Worm (Caenorhabditis elegans) whole organism, dauer: Measurements from ENCODE around the gene ZK550.6.

ENCODE experiments used
- unc-62 ChIP-seq: sonication (generic microtip); optimal IDR thresholded peaks from 2 replicates; lab custom pipeline; 2017; ENCODE audit warnings: missing biosample characterization, missing genetic modification reagents, missing genetic modification characterization

Gene ZK550.6

DNA sequence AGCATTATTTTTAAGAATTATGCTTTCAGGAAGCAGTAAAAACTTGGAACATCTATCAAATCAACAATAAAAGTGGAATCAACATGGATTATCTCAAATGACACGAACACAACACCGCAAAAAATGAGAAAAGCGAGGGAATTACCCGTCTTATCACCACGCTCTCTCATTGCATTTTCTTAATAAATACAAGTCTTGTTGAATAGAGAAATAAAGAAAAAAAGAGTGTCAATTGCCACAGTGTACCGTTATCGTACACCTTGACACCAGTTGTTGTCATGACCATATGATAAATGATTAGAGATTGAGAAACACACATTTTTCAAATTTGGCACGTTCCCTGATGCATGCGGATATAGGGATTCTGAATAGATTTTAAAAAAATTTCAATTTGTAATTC, 1.4 kb upstream of the ZK550.6 start:
- TF ChIP-seq unc-62 (GFP tag; lab: Kevin White, UChicago) = no peak

DNA sequence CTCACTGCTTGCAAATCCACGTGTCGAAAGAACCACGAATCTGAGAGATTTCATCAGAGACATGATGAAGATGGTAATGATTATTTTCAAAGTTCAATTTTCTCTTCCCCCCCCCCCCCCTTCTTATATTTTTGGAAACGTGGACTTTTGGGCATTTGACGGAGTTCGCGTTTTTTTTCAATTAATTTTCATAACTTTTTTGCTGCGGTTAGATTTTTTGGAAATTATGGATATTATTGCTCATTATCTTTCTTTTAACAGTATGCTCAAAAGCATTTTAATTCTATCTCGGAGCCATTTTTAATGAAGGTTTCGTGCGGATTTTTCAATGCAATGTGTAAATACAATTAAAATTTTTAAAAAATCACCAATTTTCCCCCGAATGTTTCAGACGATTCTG, 3.0 kb downstream of the ZK550.6 start, which contains the start of gene phyh-1:
Gene phyh-1 (minus strand): TSS at position 101 of the 400 bp plus-strand sequence.
- no peak for TF ChIP-seq unc-62 (GFP tag; lab: Kevin White, UChicago)

DNA sequence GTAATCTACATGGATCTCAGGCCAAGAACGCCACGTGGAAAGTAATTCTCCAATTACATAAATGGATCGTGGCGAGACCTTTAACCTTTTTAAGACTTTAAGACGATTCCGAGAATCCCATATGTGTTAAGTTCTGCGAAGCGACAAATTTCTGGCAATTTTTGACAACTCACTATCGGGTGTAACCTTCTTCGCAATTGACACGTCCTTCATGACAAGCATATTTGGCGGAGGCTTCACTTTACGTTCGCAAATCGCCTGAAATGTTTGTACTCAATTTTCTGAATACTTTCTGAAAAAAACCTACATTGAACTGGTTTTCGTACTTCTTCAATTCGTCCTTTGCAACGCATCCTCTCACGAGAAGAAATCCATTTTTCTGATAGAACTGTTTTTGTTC, 3.5 kb downstream of the ZK550.6 start:
- no peak for TF ChIP-seq unc-62 (GFP tag; lab: Kevin White, UChicago)

DNA sequence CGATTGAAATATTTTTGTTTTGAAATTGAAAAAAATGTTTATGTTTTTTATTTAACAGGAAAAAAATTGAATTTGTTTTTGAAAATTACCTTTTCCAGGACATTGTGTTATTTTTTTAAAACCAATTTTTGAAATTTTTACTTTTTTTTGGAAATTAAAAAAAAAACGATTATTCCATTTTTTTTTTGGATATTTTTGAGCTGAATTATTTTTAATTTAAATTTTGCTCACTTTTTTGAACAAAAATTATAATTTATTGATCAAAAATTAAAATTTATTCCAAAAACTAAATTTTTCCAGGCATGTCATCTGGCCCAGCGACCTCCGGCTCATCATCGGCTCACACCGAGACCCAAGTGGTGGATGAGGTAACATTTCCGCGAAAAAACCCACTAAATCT, 7.3 kb downstream of the ZK550.6 start, which contains the start of gene gtf-2E1:
Gene gtf-2E1 (plus strand): TSS at position 301 of the 400 bp plus-strand sequence.
- TF ChIP-seq unc-62 (GFP tag; lab: Kevin White, UChicago) = no peak

DNA sequence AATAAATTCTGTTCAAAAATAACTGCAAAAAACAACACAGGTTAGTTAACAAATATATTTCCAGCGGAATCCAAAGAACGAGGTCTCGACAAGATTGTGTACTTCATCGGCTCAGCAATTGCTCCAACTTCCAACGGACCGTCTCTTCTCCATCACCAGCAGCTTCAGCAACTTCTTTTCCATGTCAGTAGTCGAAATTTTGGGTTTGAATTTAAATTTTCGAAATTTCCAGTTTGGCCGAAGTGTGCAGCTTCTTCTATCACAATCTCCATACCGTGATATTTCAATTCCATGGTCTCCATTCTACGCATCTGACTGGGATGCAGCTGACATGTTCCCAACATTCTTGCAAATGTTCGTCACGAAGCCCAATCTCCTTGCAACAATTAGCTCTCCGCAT, 8.8 kb downstream of the ZK550.6 start:
- no peak for TF ChIP-seq unc-62 (GFP tag; lab: Kevin White, UChicago)

DNA sequence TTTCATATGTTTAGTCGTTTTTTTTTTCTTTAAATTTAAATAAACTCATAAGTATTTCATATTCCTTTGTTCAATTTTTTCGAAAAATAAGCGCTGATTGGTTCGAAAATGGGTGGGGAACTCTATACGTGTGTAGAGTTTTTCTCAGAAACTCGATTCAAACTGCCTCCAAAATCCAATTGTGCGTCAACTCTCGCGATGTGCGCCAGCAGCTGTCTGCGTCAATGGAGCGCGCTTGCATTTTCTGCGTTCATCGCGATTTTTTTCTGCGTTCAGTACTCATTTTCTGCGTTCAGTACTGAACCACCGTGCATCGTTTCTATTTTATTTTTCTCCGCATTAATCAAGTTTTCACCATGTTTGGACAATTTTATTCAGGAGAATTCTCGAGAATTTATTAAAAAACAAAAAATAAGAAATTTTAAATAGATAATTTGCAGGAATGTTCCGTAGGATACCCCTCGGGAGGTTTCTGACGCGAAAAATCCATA, 12.5 kb downstream of the ZK550.6 start, which contains the start of gene eelo-2:
Gene eelo-2 (plus strand): TSS at position 441 of the 491 bp plus-strand sequence.
- TF ChIP-seq unc-62 (GFP tag; lab: Kevin White, UChicago) = no peak

DNA sequence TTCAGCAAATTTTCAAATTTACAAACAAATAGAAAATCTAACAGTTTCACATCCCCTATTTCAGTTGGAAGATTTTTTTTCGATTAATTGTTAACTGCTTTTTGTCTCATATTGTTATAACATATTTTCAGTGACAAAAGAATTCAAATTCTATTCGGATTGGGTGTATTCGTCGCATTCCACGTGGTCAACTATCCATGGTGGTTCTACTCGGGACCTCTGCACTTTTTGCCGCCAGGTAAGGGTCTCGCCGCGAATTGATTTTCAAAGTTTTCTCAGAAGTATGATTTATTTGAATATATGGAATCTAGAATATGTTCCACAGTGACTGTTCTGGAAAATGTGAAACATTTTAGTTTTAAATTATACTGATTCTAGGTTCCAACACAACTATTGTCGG, 13.7 kb downstream of the ZK550.6 start:
- TF ChIP-seq unc-62 (GFP tag; lab: Kevin White, UChicago) = no peak

DNA sequence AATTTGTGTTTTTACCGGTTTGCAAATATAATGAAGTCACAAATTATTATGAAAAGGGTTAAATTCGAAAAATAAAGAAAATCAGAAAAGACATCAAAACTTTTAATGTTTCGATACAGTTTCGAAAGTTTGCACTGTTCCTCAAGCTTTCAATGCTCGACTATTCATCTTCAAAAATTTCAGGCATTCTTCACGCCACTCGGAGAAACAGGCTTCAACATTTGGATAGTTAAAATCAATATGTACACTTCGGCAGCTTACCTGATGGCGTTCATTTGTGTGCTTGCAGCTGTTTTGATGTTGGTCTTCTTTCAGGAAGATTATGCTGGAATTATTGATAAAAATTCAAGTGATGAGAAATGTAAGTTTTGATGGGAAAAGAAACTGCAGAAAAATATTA, 15.1 kb downstream of the ZK550.6 start:
- no peak for TF ChIP-seq unc-62 (GFP tag; lab: Kevin White, UChicago)

DNA sequence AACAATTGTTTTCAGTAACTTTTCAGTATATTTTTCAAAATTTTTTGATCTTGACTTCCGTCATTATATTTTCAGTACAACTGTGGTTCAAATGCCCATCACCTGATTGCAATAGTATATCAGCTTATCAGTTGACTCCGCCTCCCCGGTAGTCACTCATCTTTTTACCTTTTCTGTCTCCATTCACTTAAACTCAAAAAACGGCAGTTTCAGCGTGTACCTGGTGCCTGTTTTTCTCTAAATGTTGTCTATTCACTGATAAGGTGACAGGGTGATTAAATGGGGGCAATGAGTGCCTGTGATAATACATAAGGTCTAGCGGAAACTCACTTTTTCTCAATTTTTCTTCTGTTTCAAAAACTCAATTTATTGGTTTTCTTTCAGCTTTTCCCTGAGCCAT, 17.1 kb downstream of the ZK550.6 start, which contains the start of gene ZK550.2:
Gene ZK550.2 (plus strand): TSS at position 385 of the 400 bp plus-strand sequence.
- no peak for TF ChIP-seq unc-62 (GFP tag; lab: Kevin White, UChicago)

DNA sequence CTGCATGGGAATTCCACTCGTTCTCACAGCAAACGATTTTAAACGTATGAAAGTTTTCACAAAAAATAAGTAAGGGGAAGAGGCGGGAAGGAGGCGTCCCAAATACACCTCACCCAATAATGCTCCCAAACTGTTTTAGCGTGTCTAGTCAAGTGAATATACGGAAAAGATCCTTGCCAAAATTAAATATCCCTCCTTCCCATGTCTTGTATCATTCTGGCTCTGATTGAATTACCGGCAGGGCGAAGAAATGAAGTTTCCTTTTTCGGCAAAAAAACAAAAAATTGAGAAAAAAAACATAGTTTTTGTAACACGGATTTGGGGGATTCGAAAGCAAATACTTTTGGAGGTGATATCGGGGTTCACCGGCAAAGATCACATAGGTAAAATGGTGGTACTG, 23.3 kb downstream of the ZK550.6 start:
- TF ChIP-seq unc-62 (GFP tag; lab: Kevin White, UChicago) = no peak

DNA sequence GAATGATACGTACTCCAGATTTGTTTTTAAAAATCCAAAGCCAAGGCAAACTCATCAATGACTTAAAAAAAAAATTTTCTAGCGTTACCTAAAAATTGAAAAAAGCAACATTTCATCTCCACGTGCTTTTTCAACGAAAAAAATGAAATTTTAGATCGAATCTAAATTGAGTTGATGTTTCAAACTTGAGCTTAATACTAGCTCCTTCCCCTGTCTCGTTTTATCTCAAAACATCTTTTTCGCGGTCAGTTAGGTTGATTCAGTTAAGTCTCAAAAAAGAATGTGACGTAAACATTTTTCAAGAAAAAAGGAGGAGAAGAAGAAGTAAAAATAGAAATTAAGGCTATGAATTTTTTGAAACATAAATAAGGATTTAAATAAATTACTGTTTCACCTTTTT, 25.3 kb downstream of the ZK550.6 start:
- no peak for TF ChIP-seq unc-62 (GFP tag; lab: Kevin White, UChicago)

DNA sequence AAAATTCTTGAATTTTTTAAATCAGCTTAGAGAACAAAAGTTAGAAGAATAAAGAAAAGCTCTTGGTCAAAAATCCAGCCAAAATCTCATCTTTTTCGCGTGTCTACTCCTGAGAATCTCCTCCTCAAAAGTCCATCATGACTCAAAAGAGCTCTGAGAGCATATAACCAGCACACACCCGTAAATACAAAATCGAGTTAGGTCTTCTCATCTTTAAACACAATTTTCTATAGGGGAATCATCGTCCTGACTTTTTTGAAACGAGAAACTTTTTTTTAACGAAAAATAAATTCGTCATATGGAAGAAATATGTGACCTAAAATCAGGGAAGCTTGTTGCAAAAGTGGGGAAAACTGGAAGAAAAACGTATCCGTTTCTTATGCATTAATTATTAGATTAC, 28.8 kb downstream of the ZK550.6 start:
- no peak for TF ChIP-seq unc-62 (GFP tag; lab: Kevin White, UChicago)

DNA sequence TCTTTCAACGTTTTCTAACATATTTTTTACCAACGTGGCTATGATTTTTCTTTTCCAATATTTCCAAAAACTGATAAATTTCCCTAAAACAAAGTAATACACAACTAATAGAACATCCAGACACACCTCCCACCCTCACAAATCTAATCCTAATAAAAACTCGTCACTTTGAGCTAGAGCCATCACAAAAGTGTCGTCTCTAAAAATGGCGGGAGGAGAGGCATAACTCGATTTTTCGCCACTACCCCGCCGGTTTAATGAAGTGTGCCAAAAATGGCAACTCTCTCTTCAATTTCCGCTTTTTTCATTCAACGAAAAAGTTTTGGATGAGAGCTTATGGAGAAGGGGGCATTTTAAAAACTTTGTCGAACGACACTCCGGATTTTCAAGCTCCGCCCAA, 29.4 kb downstream of the ZK550.6 start:
- no peak for TF ChIP-seq unc-62 (GFP tag; lab: Kevin White, UChicago)

DNA sequence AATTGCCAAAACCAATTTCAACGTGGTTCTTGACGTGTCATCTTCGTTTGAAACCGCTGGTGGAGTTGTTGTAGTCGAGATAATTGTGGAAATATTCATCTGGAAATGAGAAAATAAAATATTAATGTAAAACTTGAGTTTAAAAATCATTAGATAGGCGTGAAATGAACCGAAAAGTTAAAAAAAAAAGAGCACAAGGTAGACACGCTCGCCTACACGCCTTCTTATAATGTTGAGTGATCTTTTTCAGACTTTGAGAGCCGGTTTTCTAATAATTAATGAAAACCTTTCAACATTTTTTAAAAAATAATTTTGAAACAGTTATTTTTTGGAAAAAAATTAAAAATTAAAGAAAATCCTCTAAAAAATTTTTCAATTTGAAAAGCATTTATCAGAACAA, 31.3 kb downstream of the ZK550.6 start, which contains the start of gene npr-32:
Gene npr-32 (minus strand): TSS at position 101 of the 400 bp plus-strand sequence.
- TF ChIP-seq unc-62 (GFP tag; lab: Kevin White, UChicago) = no peak

DNA sequence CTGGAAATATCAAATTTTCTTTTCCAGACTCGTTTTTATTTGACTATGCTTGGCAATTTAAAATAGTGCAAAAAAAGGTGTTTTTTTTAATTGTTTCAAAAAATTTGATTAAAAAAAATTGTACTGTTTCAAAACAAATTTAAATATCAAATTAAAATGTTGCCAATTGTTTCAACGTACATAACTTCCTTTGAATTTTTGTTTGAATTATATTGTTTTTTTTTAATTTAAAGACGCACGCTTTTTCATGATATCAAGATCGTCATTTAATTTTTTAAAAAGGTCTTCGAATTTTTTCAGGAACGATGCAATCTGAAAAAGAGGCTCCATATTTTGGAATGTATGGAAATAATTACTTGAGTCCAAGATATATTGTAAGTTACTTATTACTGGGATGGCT, 38.8 kb downstream of the ZK550.6 start, which contains the start of gene Y116A8B.4:
Gene Y116A8B.4 (plus strand): TSS at position 301 of the 400 bp plus-strand sequence.
- TF ChIP-seq unc-62 (GFP tag; lab: Kevin White, UChicago) = no peak

DNA sequence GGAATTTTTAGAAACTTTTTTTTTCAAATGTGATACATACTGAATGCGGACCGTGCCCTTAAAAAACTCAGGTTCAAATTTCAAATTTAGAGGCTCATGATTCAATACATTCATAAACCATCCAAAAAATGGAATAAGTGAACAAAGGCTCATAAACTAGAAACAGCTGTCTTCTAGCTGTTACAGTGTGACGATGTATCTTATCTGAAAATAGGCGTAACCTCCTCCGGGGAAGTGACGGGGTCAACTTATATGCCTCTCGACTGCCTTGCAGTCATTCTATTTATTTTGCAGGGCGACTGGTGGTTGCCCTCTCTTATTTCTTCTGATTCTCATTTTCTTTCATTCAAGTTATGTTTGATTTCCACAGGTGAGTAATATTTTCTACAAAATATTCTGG, 46.2 kb downstream of the ZK550.6 start, which contains the start of gene Y116A8B.1:
Gene Y116A8B.1 (plus strand): TSS at position 301 of the 400 bp plus-strand sequence.
- TF ChIP-seq unc-62 (GFP tag; lab: Kevin White, UChicago) = no peak

DNA sequence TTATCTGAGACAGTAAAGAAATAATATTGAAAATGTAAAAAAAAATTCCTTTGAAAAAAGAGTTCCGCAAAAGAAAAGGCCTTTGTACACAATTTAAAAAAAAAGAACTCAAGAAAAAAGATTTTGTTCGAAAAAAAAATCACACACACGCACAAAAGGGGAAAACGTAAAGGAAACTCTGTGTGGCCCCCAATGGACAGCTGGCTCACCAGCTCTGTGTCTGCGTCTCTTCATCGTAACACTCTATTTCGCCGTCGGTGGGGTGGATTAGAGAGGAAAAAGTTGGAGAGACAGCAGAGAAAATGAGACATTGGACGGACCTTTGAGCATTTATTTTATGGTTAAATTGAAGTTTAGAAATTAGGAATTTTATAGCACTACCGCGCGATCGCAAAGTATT, 47.2 kb downstream of the ZK550.6 start:
- no peak for TF ChIP-seq unc-62 (GFP tag; lab: Kevin White, UChicago)
